Worm (Caenorhabditis elegans): Measurements from ENCODE around the gene srd-5.

- TF ChIP-seq ama-1 (optimal IDR thresholded peaks at IDR 0.05) (no peak), T20F7.1 (GFP tag; optimal IDR thresholded peaks at IDR 0.05) (no peak), daf-12 (tag; optimal IDR thresholded peaks at IDR 0.05) (no peak), hlh-11 (tag; optimal IDR thresholded peaks at IDR 0.05) (no peak), ztf-11 (tag; optimal IDR thresholded peaks at IDR 0.05) (no peak), fkh-10 (GFP tag; optimal IDR thresholded peaks at IDR 0.05) (no peak), mep-1 (tag; optimal IDR thresholded peaks at IDR 0.05) (no peak), ZK546.5 (tag; optimal IDR thresholded peaks at IDR 0.05) (no peak), ceh-44 (GFP tag; IDR thresholded peaks at IDR 0.05) (no peak), jun-1 (tag; optimal IDR thresholded peaks at IDR 0.05) (no peak), unc-62 (GFP tag; optimal IDR thresholded peaks at IDR 0.05 in 1 of 2) (peak in 1 of 2 experiments; percentile 85), unc-62 (tag; optimal IDR thresholded peaks at IDR 0.05) (no peak), unc-39 (tag; optimal IDR thresholded peaks at IDR 0.05) (no peak), zip-2 (tag; optimal IDR thresholded peaks at IDR 0.05) (no peak)
These were observed 26.0 kb upstream of the srd-5 start for ce11 chrIV:5700372-5700771.
